Worm (Caenorhabditis elegans) whole organism, early embryonic: ENCODE data around the gene spp-20.
"Not testable (repeated sequence)": the region's sequence is repeated elsewhere in the genome, so short reads cannot be mapped to it uniquely, and the experiment has no call there.

Source experiments
- B0310.2 ChIP-seq: sonication (generic microtip); optimal IDR thresholded peaks from 2 replicates; lab custom pipeline; 2016; ENCODE audit warnings: mild to moderate bottlenecking, missing genetic modification characterization, missing compliant biosample characterization
- F13C5.2 ChIP-seq: sonication (generic microtip); optimal IDR thresholded peaks from 2 replicates; lab custom pipeline; 2017; ENCODE audit warnings: mild to moderate bottlenecking, missing genetic modification characterization, inconsistent platforms, missing compliant biosample characterization
- ama-1 ChIP-seq: fragments of 150-350 bp; optimal IDR thresholded peaks from 2 replicates; lab custom pipeline; 2014
- ceh-13 ChIP-seq: fragments of 200-800 bp; sonication (Bioruptor generic); optimal IDR thresholded peaks from 2 replicates; lab custom pipeline; 2018; ENCODE audit warnings: mild to moderate bottlenecking, missing genetic modification characterization, missing compliant biosample characterization
- ets-7 ChIP-seq: sonication (generic microtip); optimal IDR thresholded peaks from 2 replicates; lab custom pipeline; 2016; ENCODE audit warnings: missing genotype, missing genetic modification characterization, missing compliant biosample characterization
- hmbx-1 ChIP-seq: sonication (generic microtip); optimal IDR thresholded peaks from 2 replicates; lab custom pipeline; 2016; ENCODE audit warnings: mild to moderate bottlenecking, missing genetic modification characterization, missing compliant biosample characterization
- hmg-4 ChIP-seq: fragments of 200-800 bp; sonication (Bioruptor generic); optimal IDR thresholded peaks from 2 replicates; lab custom pipeline; 2018; ENCODE audit warnings: mild to moderate bottlenecking, missing genetic modification characterization, missing compliant biosample characterization
- pes-1 ChIP-seq: fragments of 200-800 bp; sonication (Bioruptor generic); IDR thresholded peaks from 2 replicates; pipeline ENCODE4 v1.3.6; 2022; ENCODE audit warnings: missing genetic modification reagents, missing genetic modification characterization, missing compliant biosample characterization
- sea-1 ChIP-seq: fragments of 200-800 bp; sonication (Bioruptor generic); conservative IDR thresholded peaks from 2 replicates; pipeline ENCODE4 v1.3.6; 2022; ENCODE audit warnings: missing genetic modification characterization, missing compliant biosample characterization
- tbx-11 ChIP-seq: fragments of 200-800 bp; sonication (Bioruptor generic); IDR thresholded peaks from 2 replicates; pipeline ENCODE4 v1.3.6; 2022; ENCODE audit warnings: missing genetic modification characterization, missing compliant biosample characterization
- tbx-37 ChIP-seq: fragments of 200-800 bp; sonication (Bioruptor generic); conservative IDR thresholded peaks from 2 replicates; pipeline ENCODE4 v1.3.6; 2022; ENCODE audit warnings: missing genetic modification reagents, missing genetic modification characterization, missing compliant biosample characterization
- tra-4 ChIP-seq: sonication (generic microtip); optimal IDR thresholded peaks from 2 replicates; lab custom pipeline; 2017; ENCODE audit warnings: missing genetic modification characterization, missing compliant biosample characterization

DNA sequence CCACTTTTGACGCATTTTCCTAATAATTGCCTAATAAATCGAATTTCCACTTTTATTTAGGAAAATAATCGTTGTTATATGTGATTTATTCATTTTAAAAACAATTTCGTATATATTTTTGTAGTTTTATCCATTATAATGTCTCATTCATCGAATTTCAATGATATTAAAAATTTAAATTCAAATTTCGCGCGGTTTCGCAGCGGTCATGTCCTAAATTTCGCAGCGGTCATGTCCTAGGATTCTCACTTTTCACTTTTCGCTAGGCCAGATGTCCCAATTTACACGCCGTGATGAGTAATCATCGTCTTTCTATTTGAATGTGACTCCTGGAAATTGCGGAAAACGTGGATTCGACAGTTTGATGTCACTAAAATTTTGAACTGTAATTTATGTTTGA is 23.8 kb upstream of the spp-20 start, which contains the start of gene ZK1055.4:
- not testable (repeated sequence) for TF ChIP-seq ama-1 (lab: Kevin White, UChicago); ceh-13 (GFP tag; lab: Kevin White, UChicago); B0310.2 (tag; lab: Kevin White, UChicago); hmg-4 (GFP tag; lab: Kevin White, UChicago); tbx-37 (GFP tag; lab: Robert Waterston, UW); ets-7; tbx-11 (GFP tag; lab: Robert Waterston, UW); pes-1 (GFP tag; lab: Robert Waterston, UW); sea-1 (GFP tag; lab: Robert Waterston, UW); hmbx-1 (tag; lab: Kevin White, UChicago); F13C5.2 (tag; lab: Kevin White, UChicago); tra-4 (tag; lab: Kevin White, UChicago)
